Worm (Caenorhabditis elegans) whole organism, late embryonic: Measurements from ENCODE around the gene T19D12.4.
A peak's percentile ranks its signal among the peaks of the same experiment; 100 is the strongest.

ENCODE experiments used
- C38D4.7 ChIP-seq: fragments of 200-800 bp; sonication (Bioruptor generic); optimal IDR thresholded peaks from 2 replicates; lab custom pipeline; 2018; ENCODE audit warnings: mild to moderate bottlenecking, missing genetic modification characterization, moderate library complexity, missing compliant biosample characterization
- K02D7.2 ChIP-seq: sonication (generic microtip); optimal IDR thresholded peaks from 2 replicates; lab custom pipeline; 2017; ENCODE audit warnings: mild to moderate bottlenecking, missing genetic modification characterization, missing compliant biosample characterization
- Y22D7AL.16 ChIP-seq: sonication (generic microtip); optimal IDR thresholded peaks from 2 replicates; lab custom pipeline; 2016; ENCODE audit warnings: missing genetic modification characterization, missing compliant biosample characterization
- ama-1 ChIP-seq: fragments of 150-350 bp; optimal IDR thresholded peaks from 2 replicates; lab custom pipeline; 2014
- ceh-14 ChIP-seq: sonication (generic microtip); optimal IDR thresholded peaks from 2 replicates; lab custom pipeline; 2016; ENCODE audit warnings: missing genotype, missing genetic modification characterization, missing compliant biosample characterization
- ceh-18 ChIP-seq: sonication (generic microtip); optimal IDR thresholded peaks from 2 replicates; lab custom pipeline; 2016; ENCODE audit warnings: missing genetic modification characterization, missing compliant biosample characterization
- ceh-19 ChIP-seq: fragments of 200-800 bp; sonication (Bioruptor generic); optimal IDR thresholded peaks from 2 replicates; lab custom pipeline; 2018; ENCODE audit warnings: mild to moderate bottlenecking, missing genetic modification characterization, missing compliant biosample characterization
- ceh-2 ChIP-seq: sonication (generic microtip); optimal IDR thresholded peaks from 2 replicates; lab custom pipeline; 2016; ENCODE audit warnings: missing genotype, missing genetic modification characterization, missing compliant biosample characterization
- ceh-22 ChIP-seq: sonication (generic microtip); optimal IDR thresholded peaks from 2 replicates; lab custom pipeline; 2017; ENCODE audit warnings: missing biosample characterization, missing genetic modification characterization
- ceh-24 ChIP-seq: sonication (generic microtip); optimal IDR thresholded peaks from 2 replicates; lab custom pipeline; 2016; ENCODE audit warnings: mild to moderate bottlenecking, missing genetic modification characterization, missing compliant biosample characterization
- ceh-31 ChIP-seq: sonication (generic microtip); optimal IDR thresholded peaks from 2 replicates; lab custom pipeline; 2016; ENCODE audit warnings: missing genetic modification characterization, missing compliant biosample characterization
- ceh-34 ChIP-seq: sonication (generic microtip); optimal IDR thresholded peaks from 2 replicates; lab custom pipeline; 2016; ENCODE audit warnings: mild to moderate bottlenecking, missing genetic modification characterization, missing compliant biosample characterization
- ceh-45 ChIP-seq: fragments of 200-800 bp; sonication (Bioruptor generic); IDR thresholded peaks from 2 replicates; pipeline ENCODE4 v1.3.6; 2022; ENCODE audit warnings: missing genetic modification reagents, missing genetic modification characterization, missing compliant biosample characterization
- ceh-9 ChIP-seq: sonication (generic microtip); optimal IDR thresholded peaks from 2 replicates; lab custom pipeline; 2016; ENCODE audit warnings: mild to moderate bottlenecking, missing genetic modification characterization, inconsistent platforms, missing compliant biosample characterization
- che-1 ChIP-seq: sonication (generic microtip); optimal IDR thresholded peaks from 2 replicates; lab custom pipeline; 2016; ENCODE audit warnings: mild to moderate bottlenecking, missing genetic modification characterization, missing compliant biosample characterization
- dve-1 ChIP-seq: sonication (generic microtip); optimal IDR thresholded peaks from 2 replicates; lab custom pipeline; 2017; ENCODE audit warnings: antibody characterized with exemption, mild to moderate bottlenecking, missing genetic modification characterization, missing compliant biosample characterization
- elt-4 ChIP-seq: sonication (generic microtip); optimal IDR thresholded peaks from 2 replicates; lab custom pipeline; 2016; ENCODE audit warnings: missing genetic modification characterization, missing compliant biosample characterization
- ets-4 ChIP-seq: sonication (generic microtip); optimal IDR thresholded peaks from 2 replicates; lab custom pipeline; 2016; ENCODE audit warnings: missing genetic modification characterization, missing compliant biosample characterization
- eyg-1 ChIP-seq: sonication (generic microtip); optimal IDR thresholded peaks from 2 replicates; lab custom pipeline; 2016; ENCODE audit warnings: missing genotype, missing genetic modification characterization, missing compliant biosample characterization
- fax-1 ChIP-seq: sonication (generic microtip); optimal IDR thresholded peaks from 2 replicates; lab custom pipeline; 2016; ENCODE audit warnings: missing genotype, missing genetic modification characterization, missing compliant biosample characterization
- fkh-10 ChIP-seq: fragments of 150-350 bp; optimal IDR thresholded peaks from 2 replicates; lab custom pipeline; 2014; ENCODE audit warnings: missing biosample characterization, missing genetic modification reagents, missing genetic modification characterization
- gmeb-2 ChIP-seq: sonication (generic microtip); optimal IDR thresholded peaks from 2 replicates; lab custom pipeline; 2016; ENCODE audit warnings: missing genetic modification characterization, inconsistent platforms, missing compliant biosample characterization
- hlh-6 ChIP-seq: sonication (generic microtip); optimal IDR thresholded peaks from 2 replicates; lab custom pipeline; 2016; ENCODE audit warnings: missing genotype, missing genetic modification characterization, missing compliant biosample characterization
- madf-2 ChIP-seq: sonication (generic microtip); optimal IDR thresholded peaks from 2 replicates; lab custom pipeline; 2017; ENCODE audit warnings: missing genetic modification characterization, missing compliant biosample characterization
- nfya-1 ChIP-seq: sonication (generic microtip); optimal IDR thresholded peaks from 2 replicates; lab custom pipeline; 2017; ENCODE audit warnings: missing genetic modification characterization, mild to moderate bottlenecking, missing compliant biosample characterization, antibody characterized with exemption, moderate library complexity
- nhr-232 ChIP-seq: sonication (generic microtip); optimal IDR thresholded peaks from 2 replicates; lab custom pipeline; 2016; ENCODE audit warnings: missing genetic modification characterization, missing compliant biosample characterization
- npax-4 ChIP-seq: sonication (generic microtip); optimal IDR thresholded peaks from 2 replicates; lab custom pipeline; 2016; ENCODE audit warnings: missing genetic modification characterization, missing compliant biosample characterization
- odd-2 ChIP-seq: sonication (generic microtip); optimal IDR thresholded peaks from 2 replicates; lab custom pipeline; 2017; ENCODE audit warnings: antibody characterized with exemption, mild to moderate bottlenecking, missing genetic modification characterization, missing compliant biosample characterization
- pat-9 ChIP-seq: fragments of 200-800 bp; sonication (Bioruptor generic); optimal IDR thresholded peaks from 2 replicates; lab custom pipeline; 2018; ENCODE audit warnings: mild to moderate bottlenecking, missing genetic modification characterization, moderate library complexity, missing compliant biosample characterization
- pax-1 ChIP-seq: fragments of 150-350 bp; optimal IDR thresholded peaks from 2 replicates; lab custom pipeline; 2014; ENCODE audit warnings: missing biosample characterization, missing genetic modification characterization
- pha-4 ChIP-seq: fragments of 150-350 bp; optimal IDR thresholded peaks from 2 replicates; lab custom pipeline; 2018; ENCODE audit warnings: missing biosample characterization, missing genetic modification reagents, missing genetic modification characterization
- pros-1 ChIP-seq: fragments of 150-350 bp; optimal IDR thresholded peaks from 2 replicates; lab custom pipeline; 2014; ENCODE audit warnings: missing biosample characterization, missing genetic modification reagents, missing genetic modification characterization
- ref-2 ChIP-seq: sonication (generic microtip); optimal IDR thresholded peaks from 2 replicates; lab custom pipeline; 2016; ENCODE audit warnings: missing genetic modification characterization, missing compliant biosample characterization
- rnt-1 ChIP-seq: sonication (generic microtip); optimal IDR thresholded peaks from 2 replicates; lab custom pipeline; 2016; ENCODE audit warnings: missing genetic modification characterization, missing compliant biosample characterization
- sox-2 ChIP-seq: fragments of 200-800 bp; sonication (Bioruptor generic); IDR thresholded peaks from 2 replicates; pipeline ENCODE4 v1.3.6; 2022; ENCODE audit warnings: missing genetic modification reagents, missing genetic modification characterization, missing compliant biosample characterization
- sox-4 ChIP-seq: sonication (generic microtip); optimal IDR thresholded peaks from 2 replicates; lab custom pipeline; 2017; ENCODE audit warnings: mild to moderate bottlenecking, missing genetic modification characterization, inconsistent platforms, missing compliant biosample characterization
- syd-9 ChIP-seq: sonication (generic microtip); optimal IDR thresholded peaks from 2 replicates; lab custom pipeline; 2016; ENCODE audit warnings: mild to moderate bottlenecking, missing genetic modification characterization, moderate library complexity, missing compliant biosample characterization
- tbx-2 ChIP-seq: sonication (generic microtip); optimal IDR thresholded peaks from 2 replicates; lab custom pipeline; 2016; ENCODE audit warnings: missing genetic modification characterization, missing compliant biosample characterization
- tbx-7 ChIP-seq: sonication (generic microtip); optimal IDR thresholded peaks from 2 replicates; lab custom pipeline; 2016; ENCODE audit warnings: missing genotype, missing genetic modification characterization, missing compliant biosample characterization
- unc-42 ChIP-seq: sonication (generic microtip); optimal IDR thresholded peaks from 2 replicates; lab custom pipeline; 2016; ENCODE audit warnings: missing genotype, missing genetic modification characterization, missing compliant biosample characterization
- unc-55 ChIP-seq: sonication (generic microtip); optimal IDR thresholded peaks from 2 replicates; lab custom pipeline; 2017; ENCODE audit warnings: missing biosample characterization, missing genetic modification reagents, missing genetic modification characterization
- unc-86 ChIP-seq: sonication (generic microtip); optimal IDR thresholded peaks from 2 replicates; lab custom pipeline; 2016; ENCODE audit warnings: missing genetic modification characterization, missing compliant biosample characterization
- zip-5 ChIP-seq: sonication (generic microtip); optimal IDR thresholded peaks from 2 replicates; lab custom pipeline; 2016; ENCODE audit warnings: missing genetic modification characterization, missing compliant biosample characterization

T19D12.4 gene

ce11 chrII:6630811-6631210, at the start of gene T19D12.4:
TSS of gene T19D12.4 (plus strand) at chrII:6631105.
- no peak for TF ChIP-seq ceh-31 (tag; lab: Kevin White, UChicago)
- TF ChIP-seq ceh-22, result no peak
- no peak for TF ChIP-seq ets-4
- TF ChIP-seq unc-55 (GFP tag; lab: Kevin White, UChicago), result no peak
- TF ChIP-seq Y22D7AL.16, result no peak
- TF ChIP-seq odd-2 (tag; lab: Kevin White, UChicago), result no peak
- no peak for TF ChIP-seq fax-1 (tag; lab: Kevin White, UChicago)
- no peak for TF ChIP-seq rnt-1 (tag; lab: Kevin White, UChicago)
- no peak for TF ChIP-seq gmeb-2
- TF ChIP-seq C38D4.7 (GFP tag; lab: Kevin White, UChicago), result no peak
- TF ChIP-seq ceh-45, result no peak
- TF ChIP-seq unc-86 (tag; lab: Kevin White, UChicago), result no peak
- no peak for TF ChIP-seq pax-1 (tag; lab: Kevin White, UChicago)
- no peak for TF ChIP-seq zip-5 (tag; lab: Kevin White, UChicago)
- no peak for TF ChIP-seq eyg-1 (tag; lab: Kevin White, UChicago)
- no peak for TF ChIP-seq hlh-6 (tag; lab: Kevin White, UChicago)
- TF ChIP-seq ceh-18 (tag; lab: Kevin White, UChicago), result no peak
- no peak for TF ChIP-seq dve-1 (tag; lab: Kevin White, UChicago)
- TF ChIP-seq ceh-14 (tag; lab: Kevin White, UChicago), result no peak
- TF ChIP-seq K02D7.2 (tag; lab: Kevin White, UChicago), result no peak

ce11 chrII:6581236-6581635, 49.7 kb upstream of the T19D12.4 start, which contains the start of gene C56C10.6:
TSS of gene C56C10.6 (minus strand) at chrII:6581336.
- no peak for TF ChIP-seq ceh-19 (GFP tag; lab: Kevin White, UChicago)
- no peak for TF ChIP-seq tbx-7 (tag; lab: Kevin White, UChicago)
- no peak for TF ChIP-seq ceh-22
- TF ChIP-seq odd-2 (tag; lab: Kevin White, UChicago), result no peak
- no peak for TF ChIP-seq syd-9
- TF ChIP-seq unc-55 (GFP tag; lab: Kevin White, UChicago), result no peak

ce11 chrII:6582758-6583157, 48.1 kb upstream of the T19D12.4 start, which contains the start of gene C56C10.4:
TSS of gene C56C10.4 (plus strand) at chrII:6583058.
- TF ChIP-seq ceh-24 (tag; lab: Kevin White, UChicago) (no peak), ref-2 (no peak), ceh-2 (tag; lab: Kevin White, UChicago) (no peak), npax-4 (tag; lab: Kevin White, UChicago) (no peak), pros-1 (tag; lab: Kevin White, UChicago) (no peak)

- TF ChIP-seq dve-1 (tag; lab: Kevin White, UChicago) (no peak), ama-1 (lab: Kevin White, UChicago) (peak; percentile 43)
Measured at ce11 chrII:6587264-6587870, 43.5 kb upstream of the T19D12.4 start, which contains the start of gene C56C10.7. TSS of gene C56C10.7 (minus strand) at chrII:6587575.

ce11 chrII:6588605-6589292, 42.2 kb upstream of the T19D12.4 start, which contains the start of gene icd-1:
TSS of gene icd-1 (minus strand) at chrII:6588655.
- peak; percentile 4; the same call in 1 of the 2 replicates for TF ChIP-seq sox-2 (GFP tag; lab: Robert Waterston, UW)
- no peak for TF ChIP-seq ceh-9
- TF ChIP-seq pros-1 (tag; lab: Kevin White, UChicago), result peak; percentile 59
- TF ChIP-seq odd-2 (tag; lab: Kevin White, UChicago), result no peak
- TF ChIP-seq nfya-1, result peak; percentile 96
- TF ChIP-seq madf-2 (tag; lab: Kevin White, UChicago), result no peak
- TF ChIP-seq unc-42 (tag; lab: Kevin White, UChicago), result peak; percentile 74
- no peak for TF ChIP-seq elt-4
- TF ChIP-seq tbx-2 (tag; lab: Kevin White, UChicago), result peak; percentile 87
- TF ChIP-seq nhr-232 (tag; lab: Kevin White, UChicago), result no peak
- TF ChIP-seq ceh-31 (tag; lab: Kevin White, UChicago), result peak; percentile 88
- no peak for TF ChIP-seq sox-4 (tag; lab: Kevin White, UChicago)
- TF ChIP-seq rnt-1 (tag; lab: Kevin White, UChicago), result peak; percentile 72
- TF ChIP-seq tbx-7 (tag; lab: Kevin White, UChicago), result no peak
- no peak for TF ChIP-seq pat-9
- TF ChIP-seq K02D7.2 (tag; lab: Kevin White, UChicago), result no peak
- peak; percentile 79 for TF ChIP-seq ceh-34 (tag; lab: Kevin White, UChicago)
- no peak for TF ChIP-seq pha-4 (tag; lab: Kevin White, UChicago)
- no peak for TF ChIP-seq fkh-10 (GFP tag; lab: Kevin White, UChicago)
- TF ChIP-seq C38D4.7 (GFP tag; lab: Kevin White, UChicago), result no peak
- no peak for TF ChIP-seq che-1 (tag; lab: Kevin White, UChicago)
